Worm (Caenorhabditis elegans): Measurements from ENCODE around the gene ift-139.
A peak's percentile ranks its signal among the peaks of the same experiment; 100 is the strongest.

Gene ift-139

ce11 chrIII:6056770-6057169 is 17.5 kb upstream of the ift-139 start, which contains the start of gene clc-10:
Gene clc-10, plus strand, starts transcription at chrIII:6057070.
- no peak for TF ChIP-seq ceh-20 (GFP tag; IDR thresholded peaks at IDR 0.05)
- no peak for TF ChIP-seq jun-1 (tag; optimal IDR thresholded peaks at IDR 0.05)
- no peak for TF ChIP-seq dmd-9 (GFP tag; IDR thresholded peaks at IDR 0.05)
- no peak for TF ChIP-seq daf-8 (GFP tag; IDR thresholded peaks at IDR 0.05)
- no peak for TF ChIP-seq nhr-237 (tag; optimal IDR thresholded peaks at IDR 0.05)
- no peak for TF ChIP-seq nhr-111 (GFP tag; optimal IDR thresholded peaks at IDR 0.05)
- TF ChIP-seq Y48G9A.11 (GFP tag; IDR thresholded peaks at IDR 0.05), result no peak

DNA sequence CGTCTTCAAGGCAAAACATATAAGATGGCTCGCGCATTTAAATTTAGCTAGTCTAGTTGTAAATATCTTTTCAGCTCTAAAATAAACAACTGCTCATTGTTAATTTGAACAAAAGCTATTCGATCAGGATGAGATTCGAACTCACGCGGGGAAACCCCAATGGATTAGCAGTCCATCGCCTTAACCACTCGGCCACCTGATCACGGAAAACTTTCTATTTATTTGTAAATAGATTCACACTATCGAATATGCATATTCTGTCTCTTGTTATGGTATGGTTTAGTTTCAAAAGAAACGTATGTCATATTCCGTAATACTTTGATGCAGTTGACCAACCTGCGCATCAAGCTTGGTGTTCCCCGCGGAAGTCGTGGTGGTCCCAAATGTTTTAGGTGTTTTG is 16.9 kb upstream of the ift-139 start:
- TF ChIP-seq lim-7 (GFP tag; IDR thresholded peaks at IDR 0.05), result 0 out of 2 replicates have a peak, but pooled peaks have one; percentile 38
- TF ChIP-seq Y48G9A.11 (GFP tag; IDR thresholded peaks at IDR 0.05), result peak; percentile 52; the same call in 1 of the 2 replicates
- peak; percentile 47; the same call in 1 of the 2 replicates for TF ChIP-seq vab-7 (GFP tag; IDR thresholded peaks at IDR 0.05)
- no peak for TF ChIP-seq lin-38 (GFP tag; IDR thresholded peaks at IDR 0.05)
- TF ChIP-seq unc-39 (tag; optimal IDR thresholded peaks at IDR 0.05), result no peak
- TF ChIP-seq F44E2.7 (GFP tag; IDR thresholded peaks at IDR 0.05), result 0 out of 2 replicates have a peak, but pooled peaks have one; percentile 28
- no peak for TF ChIP-seq lir-3 (tag; optimal IDR thresholded peaks at IDR 0.05)

- TF ChIP-seq lsy-2 (tag; optimal IDR thresholded peaks at IDR 0.05) (no peak), nhr-11 (tag; optimal IDR thresholded peaks at IDR 0.05) (no peak), spr-3 (GFP tag; optimal IDR thresholded peaks at IDR 0.05) (no peak), T20F7.1 (GFP tag; optimal IDR thresholded peaks at IDR 0.05) (no peak)
Observed at ce11 chrIII:6055706-6056105, 16.4 kb upstream of the ift-139 start, which contains the start of gene F40H6.5. Gene F40H6.5, minus strand, starts transcription at chrIII:6055806.

ce11 chrIII:6046881-6047280 is 7.6 kb upstream of the ift-139 start, which contains the start of gene tbx-11:
Gene tbx-11, minus strand, starts transcription at chrIII:6046981.
- TF ChIP-seq ceh-82 (tag; optimal IDR thresholded peaks at IDR 0.05) (no peak), egl-27 (tag; optimal IDR thresholded peaks at IDR 0.05) (no peak), ceh-44 (GFP tag; IDR thresholded peaks at IDR 0.05) (no peak), aly-2 (tag; optimal IDR thresholded peaks at IDR 0.05) (no peak), mep-1 (tag; optimal IDR thresholded peaks at IDR 0.05) (no peak), lin-15B (tag; optimal IDR thresholded peaks at IDR 0.05) (no peak), spr-3 (GFP tag; optimal IDR thresholded peaks at IDR 0.05) (no peak), ztf-7 (tag; optimal IDR thresholded peaks at IDR 0.05) (no peak)

- TF ChIP-seq mes-2 (tag; optimal IDR thresholded peaks at IDR 0.05; ENCODE audit: poor library complexity, severe bottlenecking) (no peak), unc-130 (GFP tag; optimal IDR thresholded peaks at IDR 0.05) (no peak), F10B5.3 (tag; optimal IDR thresholded peaks at IDR 0.05) (no peak), nhr-11 (tag; optimal IDR thresholded peaks at IDR 0.05) (no peak), madf-9 (GFP tag; conservative IDR thresholded peaks at IDR 0.05) (no peak), jun-1 (tag; optimal IDR thresholded peaks at IDR 0.05) (no peak), nhr-77 (tag; optimal IDR thresholded peaks at IDR 0.05) (no peak), F44E2.7 (GFP tag; IDR thresholded peaks at IDR 0.05) (no peak), spr-3 (GFP tag; optimal IDR thresholded peaks at IDR 0.05) (no peak), fkh-10 (GFP tag; optimal IDR thresholded peaks at IDR 0.05) (no peak), mdt-29 (GFP tag; IDR thresholded peaks at IDR 0.05) (no peak), duxl-1 (tag; optimal IDR thresholded peaks at IDR 0.05; ENCODE audit: poor library complexity) (no peak), vab-7 (GFP tag; IDR thresholded peaks at IDR 0.05) (no peak), nhr-25 (tag; optimal IDR thresholded peaks at IDR 0.05; ENCODE audit: borderline replicate concordance, insufficient read depth) (no peak), dmd-6 (GFP tag; IDR thresholded peaks at IDR 0.05) (no peak), set-16 (GFP tag; IDR thresholded peaks at IDR 0.05) (no peak), egl-43 (GFP tag; IDR thresholded peaks at IDR 0.05) (no peak), dpl-1 (GFP tag; optimal IDR thresholded peaks at IDR 0.05) (no peak), ama-1 (optimal IDR thresholded peaks at IDR 0.05) (no peak), daf-8 (GFP tag; IDR thresholded peaks at IDR 0.05) (no peak)
Observed at ce11 chrIII:6030483-6030882, 8.8 kb downstream of the ift-139 start, which contains the start of gene ZK328.6. Gene ZK328.6, minus strand, starts transcription at chrIII:6030583.

All from whole organism, L4 larva.